Fruit fly (Drosophila melanogaster) whole organism, embryonic: ENCODE results near the gene CG8765.

ENCODE experiments used
- ATbp ChIP-seq: fragments of 200-800 bp; sonication (Bioruptor generic); optimal IDR thresholded peaks from 2 replicates; lab custom pipeline; 2017; ENCODE audit warnings: missing biosample characterization, mild to moderate bottlenecking, missing genetic modification characterization, missing genetic modification reagents
- Abd-B ChIP-seq: fragments of 200-800 bp; sonication (Bioruptor generic); optimal IDR thresholded peaks from 2 replicates; lab custom pipeline; 2018; ENCODE audit warnings: missing biosample characterization, mild to moderate bottlenecking, missing genetic modification characterization, moderate library complexity
- Bteb2 ChIP-seq: fragments of 200-800 bp; sonication (Bioruptor generic); optimal IDR thresholded peaks from 2 replicates; lab custom pipeline; 2016; ENCODE audit warnings: missing biosample characterization, missing genetic modification characterization
- C15 ChIP-seq: fragments of 200-800 bp; sonication (Bioruptor generic); IDR thresholded peaks from 3 replicates; pipeline ENCODE4 v1.3.6; 2022; ENCODE audit warnings: missing biosample characterization, missing genetic modification characterization
- CG10209 ChIP-seq: fragments of 200-800 bp; sonication (Bioruptor generic); optimal IDR thresholded peaks from 3 replicates; lab custom pipeline; 2017; ENCODE audit warnings: missing biosample characterization, mild to moderate bottlenecking, missing genetic modification characterization, missing genetic modification reagents
- CG11504 ChIP-seq: fragments of 200-800 bp; sonication (Bioruptor generic); optimal IDR thresholded peaks from 3 replicates; lab custom pipeline; 2019; ENCODE audit warnings: missing biosample characterization, mild to moderate bottlenecking, missing genetic modification characterization, moderate library complexity
- CG11695 ChIP-seq: fragments of 200-800 bp; sonication (Bioruptor generic); IDR thresholded peaks from 3 replicates; pipeline ENCODE4 v1.3.6; 2022; ENCODE audit warnings: missing biosample characterization, missing genetic modification characterization
- CG12391 ChIP-seq: fragments of 200-800 bp; sonication (Bioruptor generic); optimal IDR thresholded peaks from 3 replicates; lab custom pipeline; 2018; ENCODE audit warnings: missing biosample characterization, mild to moderate bottlenecking, missing genetic modification characterization, moderate library complexity
- CG12659 ChIP-seq: fragments of 200-800 bp; sonication (Bioruptor generic); optimal IDR thresholded peaks from 3 replicates; lab custom pipeline; 2017; ENCODE audit warnings: mild to moderate bottlenecking, missing biosample characterization, missing genetic modification reagents, missing genetic modification characterization
- CG13624 ChIP-seq: fragments of 200-800 bp; sonication (Bioruptor generic); optimal IDR thresholded peaks from 2 replicates; lab custom pipeline; 2016; ENCODE audit warnings: missing biosample characterization, missing genetic modification characterization
- CG14441 ChIP-seq: fragments of 200-800 bp; sonication (Bioruptor generic); IDR thresholded peaks from 2 replicates; pipeline ENCODE4 v1.3.6; 2022; ENCODE audit warnings: missing biosample characterization, missing genetic modification characterization
- CG14860 ChIP-seq: fragments of 200-800 bp; sonication (Bioruptor generic); IDR thresholded peaks from 3 replicates; pipeline ENCODE4 v1.3.6; 2022; ENCODE audit warnings: missing biosample characterization, missing genetic modification characterization; ENCODE audit not compliant: partially characterized antibody
- CG1603 ChIP-seq: fragments of 200-800 bp; sonication (Bioruptor generic); optimal IDR thresholded peaks from 2 replicates; lab custom pipeline; 2019; ENCODE audit warnings: missing biosample characterization, mild to moderate bottlenecking, missing genetic modification characterization, moderate library complexity
- CG2199 ChIP-seq: fragments of 200-800 bp; sonication (Bioruptor generic); IDR thresholded peaks from 3 replicates; pipeline ENCODE4 v1.3.6; 2022; ENCODE audit warnings: missing biosample characterization, missing genetic modification characterization
- CG2202 ChIP-seq: fragments of 200-800 bp; sonication (Bioruptor generic); optimal IDR thresholded peaks from 2 replicates; lab custom pipeline; 2018; ENCODE audit warnings: missing biosample characterization, mild to moderate bottlenecking, missing genetic modification characterization
- CG31365 ChIP-seq: fragments of 200-800 bp; sonication (Bioruptor generic); optimal IDR thresholded peaks from 2 replicates; lab custom pipeline; 2018; ENCODE audit warnings: missing biosample characterization, mild to moderate bottlenecking, missing genetic modification characterization
- CG33557 ChIP-seq: fragments of 200-800 bp; sonication (Bioruptor generic); optimal IDR thresholded peaks from 2 replicates; lab custom pipeline; 2019; ENCODE audit warnings: missing biosample characterization, mild to moderate bottlenecking, missing genetic modification characterization, moderate library complexity
- CG4424 ChIP-seq: fragments of 200-800 bp; sonication (Bioruptor generic); optimal IDR thresholded peaks from 3 replicates; lab custom pipeline; 2016; ENCODE audit warnings: missing biosample characterization, missing genetic modification characterization
- CG4617 ChIP-seq: fragments of 200-800 bp; sonication (Bioruptor generic); optimal IDR thresholded peaks from 3 replicates; lab custom pipeline; 2016; ENCODE audit warnings: missing biosample characterization, missing genetic modification characterization, borderline replicate concordance
- CG6791 ChIP-seq: fragments of 200-800 bp; sonication (Bioruptor generic); IDR thresholded peaks from 3 replicates; pipeline ENCODE4 v1.3.6; 2022; ENCODE audit warnings: missing biosample characterization, missing genetic modification characterization; ENCODE audit not compliant: partially characterized antibody
- CG8924 ChIP-seq: fragments of 200-800 bp; optimal IDR thresholded peaks from 3 replicates; lab custom pipeline; 2019; ENCODE audit warnings: missing biosample characterization, mild to moderate bottlenecking, missing genetic modification characterization, moderate library complexity
- CG9797 ChIP-seq: fragments of 200-800 bp; sonication (Bioruptor generic); optimal IDR thresholded peaks from 3 replicates; lab custom pipeline; 2018; ENCODE audit warnings: missing biosample characterization, mild to moderate bottlenecking, missing genetic modification characterization
- CG9817 ChIP-seq: fragments of 200-800 bp; sonication (Bioruptor generic); optimal IDR thresholded peaks from 2 replicates; lab custom pipeline; 2018; ENCODE audit warnings: missing biosample characterization, mild to moderate bottlenecking, missing genetic modification characterization, moderate library complexity
- Drgx ChIP-seq: fragments of 200-800 bp; sonication (Bioruptor generic); IDR thresholded peaks from 2 replicates; pipeline ENCODE4 v1.3.6; 2022; ENCODE audit warnings: missing biosample characterization, missing genetic modification characterization
- ERR ChIP-seq: fragments of 200-800 bp; sonication (Bioruptor generic); optimal IDR thresholded peaks from 2 replicates; lab custom pipeline; 2016; ENCODE audit warnings: missing biosample characterization, missing genetic modification characterization
- HmgD ChIP-seq: fragments of 200-800 bp; sonication (Bioruptor generic); optimal IDR thresholded peaks from 3 replicates; lab custom pipeline; 2016; ENCODE audit warnings: missing biosample characterization, missing genetic modification characterization
- Hr3 ChIP-seq: fragments of 200-800 bp; sonication (Bioruptor generic); optimal IDR thresholded peaks from 3 replicates; lab custom pipeline; 2016; ENCODE audit warnings: missing biosample characterization, missing genetic modification characterization
- Max ChIP-seq: fragments of 200-800 bp; sonication (Bioruptor generic); optimal IDR thresholded peaks from 2 replicates; lab custom pipeline; 2016; ENCODE audit warnings: missing biosample characterization, mild to moderate bottlenecking, missing genetic modification characterization
- Med ChIP-seq: fragments of 200-800 bp; sonication (Bioruptor generic); peaks from one replicate; lab custom pipeline; 2016; ENCODE audit warnings: missing biosample characterization, missing genetic modification characterization, mild to moderate bottlenecking, inconsistent platforms, moderate library complexity
- Myb ChIP-seq: fragments of 200-800 bp; sonication (Bioruptor generic); optimal IDR thresholded peaks from 2 replicates; lab custom pipeline; 2016; ENCODE audit warnings: missing biosample characterization, missing genetic modification characterization
- NC2β ChIP-seq: fragments of 200-800 bp; sonication (Bioruptor generic); optimal IDR thresholded peaks from 2 replicates; lab custom pipeline; 2016; ENCODE audit warnings: missing biosample characterization, missing genetic modification characterization
- Ravus ChIP-seq: fragments of 200-800 bp; sonication (Bioruptor generic); IDR thresholded peaks from 2 replicates; pipeline ENCODE4 v1.3.6; 2022; ENCODE audit warnings: missing biosample characterization, missing genetic modification characterization
- Rx ChIP-seq: fragments of 200-800 bp; sonication (Bioruptor generic); IDR thresholded peaks from 2 replicates; pipeline ENCODE4 v1.3.6; 2022; ENCODE audit warnings: missing biosample characterization, missing genetic modification characterization
- Sox100B ChIP-seq: fragments of 200-800 bp; sonication (Bioruptor generic); optimal IDR thresholded peaks from 3 replicates; lab custom pipeline; 2018; ENCODE audit warnings: missing biosample characterization, mild to moderate bottlenecking, missing genetic modification characterization
- ase ChIP-seq: fragments of 200-800 bp; sonication (Bioruptor generic); IDR thresholded peaks from 3 replicates; pipeline ENCODE4 v1.3.6; 2022; ENCODE audit warnings: missing biosample characterization, missing genetic modification characterization
- cad ChIP-seq: fragments of >200 bp; optimal IDR thresholded peaks from 2 replicates; lab custom pipeline; 2017; ENCODE audit warnings: missing biosample characterization, missing genetic modification characterization
- crc ChIP-seq: fragments of 200-800 bp; sonication (Bioruptor generic); optimal IDR thresholded peaks from 2 replicates; lab custom pipeline; 2016; ENCODE audit warnings: missing biosample characterization, missing genetic modification characterization
- da ChIP-seq: fragments of 200-800 bp; sonication (Bioruptor generic); optimal IDR thresholded peaks from 2 replicates; lab custom pipeline; 2016; ENCODE audit warnings: missing biosample characterization, missing genetic modification characterization
- fd64A ChIP-seq: fragments of 200-800 bp; sonication (Bioruptor generic); optimal IDR thresholded peaks from 3 replicates; lab custom pipeline; 2018; ENCODE audit warnings: missing biosample characterization, mild to moderate bottlenecking, missing genetic modification characterization
- ftz-f1 ChIP-seq: fragments of 200-800 bp; sonication (Bioruptor generic); optimal IDR thresholded peaks from 2 replicates; lab custom pipeline; 2016; ENCODE audit warnings: missing biosample characterization, missing genetic modification characterization
- gcm ChIP-seq: fragments of 200-800 bp; sonication (Bioruptor generic); optimal IDR thresholded peaks from 2 replicates; lab custom pipeline; 2019; ENCODE audit warnings: missing biosample characterization, mild to moderate bottlenecking, missing genetic modification characterization, moderate library complexity
- gsb ChIP-seq: fragments of 200-800 bp; sonication (Bioruptor generic); IDR thresholded peaks from 2 replicates; pipeline ENCODE4 v1.3.6; 2022; ENCODE audit warnings: missing biosample characterization, missing genetic modification characterization
- jigr1 ChIP-seq: fragments of 200-800 bp; sonication (Bioruptor generic); IDR thresholded peaks from 3 replicates; pipeline ENCODE4 v1.3.6; 2022; ENCODE audit warnings: missing biosample characterization, missing genetic modification characterization
- klu ChIP-seq: fragments of 200-800 bp; sonication (Bioruptor generic); IDR thresholded peaks from 2 replicates; pipeline ENCODE4 v1.3.6; 2022; ENCODE audit warnings: missing biosample characterization, missing genetic modification characterization
- onecut ChIP-seq: fragments of 200-800 bp; sonication (Bioruptor generic); IDR thresholded peaks from 2 replicates; pipeline ENCODE4 v1.3.6; 2022; ENCODE audit warnings: missing biosample characterization, missing genetic modification characterization
- phol ChIP-seq: fragments of 200-800 bp; sonication (Bioruptor generic); optimal IDR thresholded peaks from 3 replicates; lab custom pipeline; 2018; ENCODE audit warnings: missing biosample characterization, mild to moderate bottlenecking, missing genetic modification characterization, moderate library complexity
- pzg ChIP-seq: fragments of 200-800 bp; sonication (Bioruptor generic); optimal IDR thresholded peaks from 3 replicates; lab custom pipeline; 2018; ENCODE audit warnings: missing biosample characterization, mild to moderate bottlenecking, missing genetic modification characterization, moderate library complexity
- sens ChIP-seq: fragments of 200-800 bp; sonication (Bioruptor generic); peaks from one replicate; lab custom pipeline; 2016; ENCODE audit warnings: missing biosample characterization, missing genetic modification characterization
- sens-2 ChIP-seq: fragments of 200-800 bp; sonication (Bioruptor generic); IDR thresholded peaks from 2 replicates; pipeline ENCODE4 v1.3.6; 2022; ENCODE audit warnings: missing biosample characterization, missing genetic modification characterization
- slbo ChIP-seq: fragments of 200-800 bp; sonication (Bioruptor generic); IDR thresholded peaks from 2 replicates; pipeline ENCODE4 v1.3.6; 2022; ENCODE audit warnings: missing biosample characterization, missing genetic modification characterization
- wek ChIP-seq: fragments of 200-800 bp; sonication (Bioruptor generic); optimal IDR thresholded peaks from 3 replicates; lab custom pipeline; 2018; ENCODE audit warnings: missing biosample characterization, mild to moderate bottlenecking, missing genetic modification characterization, moderate library complexity

The CG8765 gene

DNA sequence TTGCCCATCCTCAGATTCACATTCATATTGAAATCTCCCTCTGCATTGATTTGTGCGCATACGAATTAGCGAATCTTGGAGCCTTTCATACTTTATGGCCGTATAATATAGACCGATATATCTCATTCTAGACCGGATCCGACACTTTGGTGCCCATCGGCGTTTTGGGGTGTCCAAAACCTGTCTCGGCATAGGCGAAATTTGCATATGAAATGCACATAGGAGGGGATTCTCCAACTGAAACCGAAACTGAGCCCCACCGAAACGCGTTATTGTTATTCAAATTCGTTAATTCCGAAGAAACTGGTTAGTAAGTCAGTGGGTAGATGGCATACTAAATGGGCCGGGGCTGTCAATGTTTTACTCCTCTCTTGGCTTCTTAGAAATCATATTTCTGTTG is 13.3 kb upstream of the CG8765 start (continued):
- no peak for TF ChIP-seq HmgD (GFP tag; lab: Kevin White, UChicago)
- TF ChIP-seq CG8924: no peak
- TF ChIP-seq CG14441 (GFP tag; lab: Robert Waterston, UW): no peak
- TF ChIP-seq gcm (GFP tag; lab: Kevin White, UChicago): no peak
- TF ChIP-seq CG10209: no peak
- no peak for TF ChIP-seq Drgx (GFP tag; lab: Robert Waterston, UW)

DNA sequence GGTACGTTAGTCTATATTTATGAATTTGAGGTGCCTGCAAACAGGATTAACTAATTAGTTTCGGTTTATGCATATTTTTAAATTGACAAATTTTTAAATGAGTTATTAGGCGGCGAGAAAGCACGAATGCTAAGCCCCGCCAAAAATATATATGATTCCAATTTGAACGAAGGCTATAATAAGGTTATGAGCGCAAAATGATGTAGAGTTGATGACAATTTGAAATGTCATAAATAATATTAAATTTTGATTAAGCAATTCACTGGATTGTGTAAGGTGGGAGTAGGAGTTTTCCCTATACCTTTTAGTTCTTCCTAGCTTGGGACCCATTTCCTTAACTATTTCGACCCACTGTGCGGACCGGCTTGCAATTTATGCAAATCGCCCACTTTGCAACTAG is 12.5 kb upstream of the CG8765 start:
- TF ChIP-seq phol (tag; lab: Kevin White, UChicago): no peak
- no peak for TF ChIP-seq CG2199 (GFP tag; lab: Robert Waterston, UW)
- no peak for TF ChIP-seq Max (GFP tag; lab: Kevin White, UChicago)
- TF ChIP-seq CG11695 (GFP tag; lab: Robert Waterston, UW): no peak
- TF ChIP-seq CG14860: no peak
- TF ChIP-seq sens-2 (GFP tag; lab: Robert Waterston, UW): no peak
- no peak for TF ChIP-seq CG12391 (tag; lab: Kevin White, UChicago)
- no peak for TF ChIP-seq wek
- TF ChIP-seq slbo (GFP tag; lab: Robert Waterston, UW): no peak
- TF ChIP-seq ERR (GFP tag; lab: Kevin White, UChicago): no peak
- no peak for TF ChIP-seq da (GFP tag; lab: Kevin White, UChicago)
- peak; percentile 6 for TF ChIP-seq sens (GFP tag; lab: Kevin White, UChicago)
- TF ChIP-seq CG4424 (GFP tag; lab: Kevin White, UChicago): peak; percentile 34
- no peak for TF ChIP-seq Hr3 (GFP tag; lab: Kevin White, UChicago)
- TF ChIP-seq CG11504: peak; percentile 29
- TF ChIP-seq onecut: no peak
- no peak for TF ChIP-seq Myb
- no peak for TF ChIP-seq CG9817 (tag; lab: Kevin White, UChicago)
- no peak for TF ChIP-seq cad
- no peak for TF ChIP-seq CG12659 (GFP tag; lab: Kevin White, UChicago)
- TF ChIP-seq Sox100B (GFP tag; lab: Kevin White, UChicago): no peak
- TF ChIP-seq Bteb2 (GFP tag; lab: Kevin White, UChicago): no peak
- TF ChIP-seq pzg (GFP tag; lab: Kevin White, UChicago): no peak
- TF ChIP-seq crc (GFP tag; lab: Kevin White, UChicago): no peak
- no peak for TF ChIP-seq CG9797 (GFP tag; lab: Kevin White, UChicago)
- TF ChIP-seq C15 (GFP tag; lab: Robert Waterston, UW): 0 out of 3 replicates have a peak, but pooled peaks have one; percentile 23
- TF ChIP-seq jigr1 (GFP tag; lab: Robert Waterston, UW): no peak
- TF ChIP-seq Rx: no peak
- no peak for TF ChIP-seq CG33557 (GFP tag; lab: Kevin White, UChicago)
- 0 out of 3 replicates have a peak, but pooled peaks have one; percentile 20 for TF ChIP-seq ase (GFP tag; lab: Robert Waterston, UW)
- no peak for TF ChIP-seq Ravus (GFP tag; lab: Robert Waterston, UW)
- no peak for TF ChIP-seq NC2β (GFP tag; lab: Kevin White, UChicago)
- no peak for TF ChIP-seq CG13624 (GFP tag; lab: Kevin White, UChicago)
- TF ChIP-seq CG31365 (tag; lab: Kevin White, UChicago): no peak
- no peak for TF ChIP-seq ftz-f1 (GFP tag; lab: Kevin White, UChicago)
- TF ChIP-seq gsb (GFP tag; lab: Robert Waterston, UW): no peak
- no peak for TF ChIP-seq CG4617 (GFP tag; lab: Kevin White, UChicago)
- TF ChIP-seq klu: no peak
- no peak for TF ChIP-seq Abd-B (GFP tag; lab: Kevin White, UChicago)
- no peak for TF ChIP-seq CG6791 (GFP tag; lab: Robert Waterston, UW)
- TF ChIP-seq fd64A (GFP tag; lab: Kevin White, UChicago): no peak
- no peak for TF ChIP-seq ATbp
- TF ChIP-seq CG2202 (tag; lab: Kevin White, UChicago): no peak
- peak; percentile 3 for TF ChIP-seq CG1603 (tag; lab: Kevin White, UChicago)
- TF ChIP-seq Med: peak; percentile 60
